Worm (Caenorhabditis elegans): Measurements from ENCODE around the gene F08B12.11.

Gene F08B12.11

ce11 chrX:11355856-11356255 lies 29.0 kb upstream of the F08B12.11 start:
- TF ChIP-seq nhr-28 (tag; optimal IDR thresholded peaks at IDR 0.05), result no peak
- no peak for TF ChIP-seq sem-2 (GFP tag; optimal IDR thresholded peaks at IDR 0.05)
- TF ChIP-seq sptf-1 (tag; optimal IDR thresholded peaks at IDR 0.05), result no peak
- no peak for TF ChIP-seq M03D4.4 (tag; optimal IDR thresholded peaks at IDR 0.05)

ce11 chrX:11357516-11357915 lies 27.3 kb upstream of the F08B12.11 start, which contains the start of gene pgp-4:
Gene pgp-4, plus strand, starts transcription at chrX:11357816.
- TF ChIP-seq elt-1 (tag; optimal IDR thresholded peaks at IDR 0.05; ENCODE audit: borderline replicate concordance, insufficient read depth) (no peak), zip-8 (tag; optimal IDR thresholded peaks at IDR 0.05) (no peak), bed-3 (GFP tag; optimal IDR thresholded peaks at IDR 0.05) (no peak), nhr-2 (tag; optimal IDR thresholded peaks at IDR 0.05) (no peak), nhr-76 (tag; optimal IDR thresholded peaks at IDR 0.05) (no peak), mab-5 (tag; optimal IDR thresholded peaks at IDR 0.05) (no peak), sem-2 (GFP tag; optimal IDR thresholded peaks at IDR 0.05) (no peak), sptf-1 (tag; optimal IDR thresholded peaks at IDR 0.05) (no peak), M03D4.4 (tag; optimal IDR thresholded peaks at IDR 0.05) (no peak), mep-1 (tag; optimal IDR thresholded peaks at IDR 0.05) (no peak), mls-2 (tag; optimal IDR thresholded peaks at IDR 0.05) (no peak), unc-120 (tag; optimal IDR thresholded peaks at IDR 0.05; ENCODE audit: poor library complexity, severe bottlenecking) (no peak), nhr-237 (tag; optimal IDR thresholded peaks at IDR 0.05) (no peak), lsy-2 (tag; optimal IDR thresholded peaks at IDR 0.05) (no peak), tbx-8 (GFP tag; optimal IDR thresholded peaks at IDR 0.05) (no peak), nhr-28 (tag; optimal IDR thresholded peaks at IDR 0.05) (no peak), drap-1 (GFP tag; optimal IDR thresholded peaks at IDR 0.05) (no peak), ceh-43 (GFP tag; optimal IDR thresholded peaks at IDR 0.05) (no peak)

ce11 chrX:11364914-11365313 lies 19.9 kb upstream of the F08B12.11 start:
- TF ChIP-seq ceh-39 (tag; optimal IDR thresholded peaks at IDR 0.05), result no peak
- TF ChIP-seq bed-3 (GFP tag; optimal IDR thresholded peaks at IDR 0.05), result no peak
- TF ChIP-seq zip-8 (tag; optimal IDR thresholded peaks at IDR 0.05), result no peak

- no peak for TF ChIP-seq lsy-2 (tag; optimal IDR thresholded peaks at IDR 0.05)
- no peak for TF ChIP-seq ceh-39 (tag; optimal IDR thresholded peaks at IDR 0.05)
- peak; percentile 24 for TF ChIP-seq pha-4 (tag; optimal IDR thresholded peaks at IDR 0.05)
- peak; percentile 32 for TF ChIP-seq sptf-1 (tag; optimal IDR thresholded peaks at IDR 0.05)
- TF ChIP-seq nhr-2 (tag; optimal IDR thresholded peaks at IDR 0.05), result peak; percentile 88
Measured at ce11 chrX:11365995-11366394, 18.9 kb upstream of the F08B12.11 start.

- no peak for TF ChIP-seq nhr-76 (tag; optimal IDR thresholded peaks at IDR 0.05)
- TF ChIP-seq ces-1 (GFP tag; optimal IDR thresholded peaks at IDR 0.05), result no peak
- TF ChIP-seq blmp-1 (tag; optimal IDR thresholded peaks at IDR 0.05), result no peak
- TF ChIP-seq tbx-8 (GFP tag; optimal IDR thresholded peaks at IDR 0.05), result no peak
Measured at ce11 chrX:11367087-11367486, 17.8 kb upstream of the F08B12.11 start.

- TF ChIP-seq sptf-1 (tag; optimal IDR thresholded peaks at IDR 0.05), result peak; percentile 37
- TF ChIP-seq lin-13 (tag; optimal IDR thresholded peaks at IDR 0.05), result no peak
- TF ChIP-seq ces-1 (GFP tag; optimal IDR thresholded peaks at IDR 0.05), result peak; percentile 60
Measured at ce11 chrX:11367640-11368039, 17.2 kb upstream of the F08B12.11 start.

ce11 chrX:11368417-11368816 lies 16.4 kb upstream of the F08B12.11 start, which contains the start of gene ttyh-1:
Gene ttyh-1, plus strand, starts transcription at chrX:11368717.
- TF ChIP-seq ztf-11 (tag; optimal IDR thresholded peaks at IDR 0.05), result no peak
- no peak for TF ChIP-seq hlh-1 (tag; optimal IDR thresholded peaks at IDR 0.05)
- TF ChIP-seq nhr-2 (tag; optimal IDR thresholded peaks at IDR 0.05), result no peak
- TF ChIP-seq lsy-2 (tag; optimal IDR thresholded peaks at IDR 0.05), result no peak
- no peak for TF ChIP-seq pha-4 (tag; optimal IDR thresholded peaks at IDR 0.05)
- no peak for TF ChIP-seq ham-2 (GFP tag; optimal IDR thresholded peaks at IDR 0.05)
- TF ChIP-seq elt-3 (tag; optimal IDR thresholded peaks at IDR 0.05), result no peak
- no peak for TF ChIP-seq nhr-237 (tag; optimal IDR thresholded peaks at IDR 0.05)
- TF ChIP-seq mab-5 (tag; optimal IDR thresholded peaks at IDR 0.05), result no peak
- no peak for TF ChIP-seq cnd-1 (tag; optimal IDR thresholded peaks at IDR 0.05)
- TF ChIP-seq lin-13 (tag; optimal IDR thresholded peaks at IDR 0.05), result no peak
- no peak for TF ChIP-seq sptf-1 (tag; optimal IDR thresholded peaks at IDR 0.05)
- TF ChIP-seq elt-1 (tag; optimal IDR thresholded peaks at IDR 0.05; ENCODE audit: borderline replicate concordance, insufficient read depth), result no peak
- no peak for TF ChIP-seq drap-1 (GFP tag; optimal IDR thresholded peaks at IDR 0.05)
- no peak for TF ChIP-seq mep-1 (tag; optimal IDR thresholded peaks at IDR 0.05)
- TF ChIP-seq sem-2 (GFP tag; optimal IDR thresholded peaks at IDR 0.05), result no peak
- no peak for TF ChIP-seq nhr-76 (tag; optimal IDR thresholded peaks at IDR 0.05)
- no peak for TF ChIP-seq ceh-83 (GFP tag; optimal IDR thresholded peaks at IDR 0.05)
- no peak for TF ChIP-seq unc-39 (tag; optimal IDR thresholded peaks at IDR 0.05)
